Fruit fly (Drosophila melanogaster) whole organism, prepupa: Measurements from ENCODE around the gene Oatp30B.
A peak's percentile ranks its signal among the peaks of the same experiment; 100 is the strongest.

Source experiments
- CG10631 ChIP-seq: fragments of 200-800 bp; sonication (Bioruptor generic); optimal IDR thresholded peaks from 2 replicates; lab custom pipeline; 2016; ENCODE audit warnings: missing biosample characterization, missing genetic modification characterization
- CG10669 ChIP-seq: fragments of 200-800 bp; sonication (Bioruptor generic); optimal IDR thresholded peaks from 3 replicates; lab custom pipeline; 2018; ENCODE audit warnings: missing biosample characterization, mild to moderate bottlenecking, missing genetic modification characterization, moderate library complexity
- CG11294 ChIP-seq: fragments of 200-800 bp; sonication (Bioruptor generic); IDR thresholded peaks from 2 replicates; pipeline ENCODE4 v1.3.6; 2022; ENCODE audit warnings: missing biosample characterization, missing genetic modification characterization
- CG15336 ChIP-seq: fragments of 200-800 bp; sonication (Bioruptor generic); IDR thresholded peaks from 2 replicates; pipeline ENCODE4 v1.3.6; 2022; ENCODE audit warnings: missing biosample characterization, missing genetic modification characterization
- CG16779 ChIP-seq: fragments of 200-800 bp; sonication (Bioruptor generic); optimal IDR thresholded peaks from 3 replicates; lab custom pipeline; 2017; ENCODE audit warnings: missing biosample characterization, mild to moderate bottlenecking, missing genetic modification characterization
- CG3032 ChIP-seq: fragments of 200-800 bp; optimal IDR thresholded peaks from 2 replicates; lab custom pipeline; 2019; ENCODE audit warnings: missing biosample characterization, mild to moderate bottlenecking, missing genetic modification characterization, moderate library complexity
- CG31627 ChIP-seq: fragments of 200-800 bp; sonication (Bioruptor generic); optimal IDR thresholded peaks from 3 replicates; lab custom pipeline; 2016; ENCODE audit warnings: missing biosample characterization, missing genetic modification characterization
- CG32006 ChIP-seq: fragments of 200-800 bp; sonication (Bioruptor generic); optimal IDR thresholded peaks from 3 replicates; lab custom pipeline; 2017; ENCODE audit warnings: missing biosample characterization, mild to moderate bottlenecking, missing genetic modification characterization
- CG34406 ChIP-seq: fragments of 200-800 bp; sonication (Bioruptor generic); optimal IDR thresholded peaks from 3 replicates; lab custom pipeline; 2016; ENCODE audit warnings: missing biosample characterization, missing genetic modification characterization
- CG4318 ChIP-seq: fragments of 200-800 bp; sonication (Bioruptor generic); optimal IDR thresholded peaks from 3 replicates; lab custom pipeline; 2017; ENCODE audit warnings: missing biosample characterization, mild to moderate bottlenecking, missing genetic modification characterization
- CG6276 ChIP-seq: fragments of 200-800 bp; sonication (Bioruptor generic); optimal IDR thresholded peaks from 2 replicates; lab custom pipeline; 2017; ENCODE audit warnings: missing biosample characterization, mild to moderate bottlenecking, missing genetic modification characterization
- CG6792 ChIP-seq: fragments of 200-800 bp; sonication (Bioruptor generic); optimal IDR thresholded peaks from 3 replicates; lab custom pipeline; 2016; ENCODE audit warnings: missing biosample characterization, missing genetic modification characterization
- CG7368 ChIP-seq: fragments of 200-800 bp; sonication (Bioruptor generic); optimal IDR thresholded peaks from 3 replicates; lab custom pipeline; 2016; ENCODE audit warnings: missing biosample characterization, missing genetic modification characterization
- CG8632 ChIP-seq: fragments of 200-800 bp; sonication (Bioruptor generic); optimal IDR thresholded peaks from 3 replicates; lab custom pipeline; 2016; ENCODE audit warnings: missing biosample characterization, missing genetic modification characterization
- CG9139 ChIP-seq: fragments of 200-800 bp; sonication (Bioruptor generic); optimal IDR thresholded peaks from 3 replicates; lab custom pipeline; 2017; ENCODE audit warnings: missing biosample characterization, mild to moderate bottlenecking, missing genetic modification characterization
- Eip75B ChIP-seq: fragments of 200-800 bp; sonication (Bioruptor generic); optimal IDR thresholded peaks from 3 replicates; lab custom pipeline; 2016; ENCODE audit warnings: missing biosample characterization, missing genetic modification characterization
- Eip78C ChIP-seq: fragments of 200-800 bp; sonication (Bioruptor generic); peaks from one replicate; lab custom pipeline; 2016; ENCODE audit warnings: missing biosample characterization, missing genetic modification characterization
- Eip93F ChIP-seq: fragments of 200-800 bp; sonication (Bioruptor generic); optimal IDR thresholded peaks from 2 replicates; lab custom pipeline; 2016; ENCODE audit warnings: missing biosample characterization, mild to moderate bottlenecking, missing genetic modification characterization
- Ets21C ChIP-seq: fragments of 200-800 bp; sonication (Bioruptor generic); optimal IDR thresholded peaks from 3 replicates; lab custom pipeline; 2016; ENCODE audit warnings: missing biosample characterization, missing genetic modification characterization
- Ets96B ChIP-seq: fragments of 200-800 bp; optimal IDR thresholded peaks from 2 replicates; lab custom pipeline; 2019; ENCODE audit warnings: missing biosample characterization, mild to moderate bottlenecking, missing genetic modification characterization, moderate library complexity
- Gug ChIP-seq: fragments of 200-800 bp; sonication (Bioruptor generic); IDR thresholded peaks from 2 replicates; pipeline ENCODE4 v1.3.6; 2022; ENCODE audit warnings: missing biosample characterization, missing genetic modification characterization
- Hr38 ChIP-seq: sonication (Bioruptor generic); optimal IDR thresholded peaks from 2 replicates; lab custom pipeline; 2016; ENCODE audit warnings: missing biosample characterization, missing genetic modification characterization
- Hr39 ChIP-seq: fragments of 200-800 bp; sonication (Bioruptor generic); optimal IDR thresholded peaks from 2 replicates; lab custom pipeline; 2016; ENCODE audit warnings: missing biosample characterization, missing genetic modification characterization
- Lpt ChIP-seq: fragments of 200-800 bp; sonication (Bioruptor generic); optimal IDR thresholded peaks from 3 replicates; lab custom pipeline; 2016; ENCODE audit warnings: missing biosample characterization, missing genetic modification characterization
- Met ChIP-seq: fragments of 200-800 bp; sonication (Bioruptor generic); optimal IDR thresholded peaks from 3 replicates; lab custom pipeline; 2016; ENCODE audit warnings: missing biosample characterization, missing genetic modification characterization
- achi ChIP-seq: fragments of 200-800 bp; sonication (Bioruptor generic); optimal IDR thresholded peaks from 3 replicates; lab custom pipeline; 2016; ENCODE audit warnings: missing biosample characterization, missing genetic modification characterization
- acj6 ChIP-seq: fragments of 200-800 bp; sonication (Bioruptor generic); optimal IDR thresholded peaks from 3 replicates; lab custom pipeline; 2016; ENCODE audit warnings: missing biosample characterization, missing genetic modification characterization
- cyc ChIP-seq: fragments of 200-800 bp; sonication (Bioruptor generic); optimal IDR thresholded peaks from 3 replicates; lab custom pipeline; 2016; ENCODE audit warnings: missing biosample characterization, missing genetic modification characterization
- dac ChIP-seq: fragments of 200-800 bp; sonication (Bioruptor generic); optimal IDR thresholded peaks from 2 replicates; lab custom pipeline; 2017; ENCODE audit warnings: missing biosample characterization, mild to moderate bottlenecking, missing genetic modification characterization
- dsx ChIP-seq: fragments of 200-800 bp; optimal IDR thresholded peaks from 3 replicates; lab custom pipeline; 2019; ENCODE audit warnings: missing biosample characterization, mild to moderate bottlenecking, missing genetic modification characterization, moderate library complexity; ENCODE audit not compliant: poor library complexity, severe bottlenecking
- eg ChIP-seq: fragments of 200-800 bp; sonication (Bioruptor generic); IDR thresholded peaks from 3 replicates; pipeline ENCODE4 v1.3.6; 2022; ENCODE audit warnings: missing biosample characterization, missing genetic modification characterization
- fd85E ChIP-seq: fragments of 200-800 bp; sonication (Bioruptor generic); optimal IDR thresholded peaks from 3 replicates; lab custom pipeline; 2016; ENCODE audit warnings: missing biosample characterization, missing genetic modification characterization
- fkh ChIP-seq: fragments of 200-800 bp; sonication (Bioruptor generic); optimal IDR thresholded peaks from 3 replicates; lab custom pipeline; 2017; ENCODE audit warnings: missing biosample characterization, mild to moderate bottlenecking, missing genetic modification characterization, moderate library complexity
- lz ChIP-seq: fragments of 200-800 bp; sonication (Bioruptor generic); optimal IDR thresholded peaks from 3 replicates; lab custom pipeline; 2016; ENCODE audit warnings: missing biosample characterization, missing genetic modification characterization
- pdm3 ChIP-seq: fragments of 200-800 bp; sonication (Bioruptor generic); optimal IDR thresholded peaks from 3 replicates; lab custom pipeline; 2016; ENCODE audit warnings: missing biosample characterization, missing genetic modification characterization
- salr ChIP-seq, 2 experiments: fragments of 200-800 bp; sonication (Bioruptor generic); optimal IDR thresholded peaks; 3 replicates each; lab custom pipeline; 2016 to 2018; ENCODE audit warnings: missing biosample characterization in 2 of 2, missing genetic modification characterization in 2 of 2, mild to moderate bottlenecking in 1 of 2
- spab ChIP-seq: fragments of 200-800 bp; sonication (Bioruptor generic); optimal IDR thresholded peaks from 2 replicates; lab custom pipeline; 2017; ENCODE audit warnings: missing biosample characterization, mild to moderate bottlenecking, missing genetic modification characterization, missing genetic modification reagents
- ss ChIP-seq, 2 experiments: fragments of 200-800 bp; sonication (Bioruptor generic); optimal IDR thresholded peaks; 2 replicates in 1 of 2; 3 replicates in 1 of 2; lab custom pipeline; 2017 to 2018; ENCODE audit warnings: mild to moderate bottlenecking in 2 of 2, missing biosample characterization in 2 of 2, missing genetic modification characterization in 2 of 2, moderate library complexity in 1 of 2
- svp ChIP-seq: fragments of 200-800 bp; sonication (Bioruptor generic); peaks from one replicate; lab custom pipeline; 2016; ENCODE audit warnings: missing biosample characterization, missing genetic modification characterization
- topi ChIP-seq: fragments of 200-800 bp; sonication (Bioruptor generic); optimal IDR thresholded peaks from 3 replicates; lab custom pipeline; 2016; ENCODE audit warnings: missing biosample characterization, missing genetic modification characterization
- vri ChIP-seq: fragments of 200-800 bp; sonication (Bioruptor generic); optimal IDR thresholded peaks from 3 replicates; lab custom pipeline; 2016; ENCODE audit warnings: missing biosample characterization, mild to moderate bottlenecking, missing genetic modification characterization

Gene Oatp30B

DNA sequence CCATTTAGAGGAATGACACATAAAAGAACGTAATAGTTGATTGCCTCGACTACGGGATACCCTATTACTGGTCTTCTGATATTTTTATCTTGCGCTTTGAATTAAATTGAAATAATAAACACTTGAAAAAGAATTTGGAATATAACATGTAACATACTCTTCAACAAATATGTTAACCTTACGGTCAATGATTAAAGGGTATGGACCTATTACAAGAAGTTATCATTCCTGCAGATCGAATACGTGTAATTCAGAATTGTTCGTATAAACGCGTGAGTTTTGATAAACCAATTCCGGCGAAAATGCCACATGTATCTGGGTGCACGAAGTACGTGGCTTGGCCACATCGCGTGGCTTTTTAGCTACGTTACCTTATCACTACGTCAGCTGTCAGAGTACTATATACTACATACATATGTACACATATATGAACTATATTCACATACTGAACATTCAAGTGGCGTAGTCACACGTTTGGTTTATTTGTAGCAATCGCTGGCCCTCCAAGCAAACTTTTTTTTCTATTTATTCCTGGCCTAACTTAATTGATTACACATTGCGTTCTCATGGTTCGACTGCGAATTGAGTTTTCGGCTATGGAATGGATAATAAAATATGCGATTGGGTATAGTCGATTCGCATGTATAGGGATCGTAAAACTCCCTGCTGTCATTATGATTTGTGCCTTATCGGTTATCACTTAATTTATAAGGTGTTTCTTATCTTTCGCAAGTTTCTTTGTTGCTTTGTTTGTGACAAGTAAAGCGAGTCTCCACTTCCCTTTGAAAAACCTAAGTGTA lies 22.6 kb upstream of the Oatp30B start (continued):
- TF ChIP-seq Eip93F (GFP tag; lab: Kevin White, UChicago) (peak; percentile 77), Gug (GFP tag; lab: Robert Waterston, UW) (peak; percentile 22; the same call in 1 of the 2 replicates), fkh (no peak), CG8632 (GFP tag; lab: Kevin White, UChicago) (peak; percentile 15), vri (GFP tag; lab: Kevin White, UChicago) (peak; percentile 69), Hr39 (GFP tag; lab: Kevin White, UChicago) (peak; percentile 63), CG32006 (GFP tag; lab: Kevin White, UChicago) (peak; percentile 61), spab (GFP tag; lab: Kevin White, UChicago) (peak; percentile 39), dsx (GFP tag; lab: Kevin White, UChicago) (no peak)
- TF ChIP-seq, all 60 proteins: peak for 48

DNA sequence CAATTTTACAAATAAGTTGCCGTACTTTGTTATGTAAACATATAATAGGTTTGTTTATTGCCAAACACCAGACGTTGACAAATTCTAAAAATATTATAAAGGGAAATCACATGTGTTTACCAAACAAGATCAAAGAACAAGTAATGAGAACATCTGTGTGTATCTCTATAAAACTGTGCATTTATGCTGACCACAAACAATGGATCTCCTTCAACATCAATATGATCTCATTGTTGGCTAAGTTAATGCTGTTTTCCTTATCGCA lies 22.1 kb upstream of the Oatp30B start:
- no peak for TF ChIP-seq lz
- no peak for TF ChIP-seq Hr38 (GFP tag; lab: Kevin White, UChicago)
- no peak for TF ChIP-seq Eip78C (GFP tag; lab: Kevin White, UChicago)
- peak; percentile 11 for TF ChIP-seq fkh

DNA sequence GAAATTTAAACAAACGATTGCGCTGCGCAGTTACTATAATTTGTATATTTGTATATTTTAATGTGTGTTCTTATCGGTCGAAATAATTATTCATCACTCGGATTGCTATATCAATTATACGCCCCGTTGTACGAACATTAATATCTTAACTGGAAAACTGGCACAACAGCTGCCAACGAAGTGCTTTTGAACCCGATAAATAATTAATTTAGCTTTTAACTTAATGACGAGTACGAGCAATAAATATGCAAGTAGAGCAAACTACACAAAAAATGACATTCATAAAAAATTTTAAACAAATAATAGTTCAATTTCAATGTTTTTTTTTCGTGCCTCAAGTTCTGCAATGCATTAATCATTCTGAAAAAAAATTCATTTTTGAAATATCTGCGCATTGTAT lies 20.6 kb upstream of the Oatp30B start:
- TF ChIP-seq CG7368 (GFP tag; lab: Kevin White, UChicago) (no peak), vri (GFP tag; lab: Kevin White, UChicago) (no peak), acj6 (GFP tag; lab: Kevin White, UChicago) (no peak), Hr38 (GFP tag; lab: Kevin White, UChicago) (no peak), ss (GFP tag; optimal IDR thresholded peaks at IDR 0.05; lab: Kevin White, UChicago) (no peak), CG8632 (GFP tag; lab: Kevin White, UChicago) (no peak), CG6792 (no peak), CG31627 (GFP tag; lab: Kevin White, UChicago) (no peak), topi (GFP tag; lab: Kevin White, UChicago) (no peak), Hr39 (GFP tag; lab: Kevin White, UChicago) (no peak)
- TF ChIP-seq, all 60 proteins: peak for 0

DNA sequence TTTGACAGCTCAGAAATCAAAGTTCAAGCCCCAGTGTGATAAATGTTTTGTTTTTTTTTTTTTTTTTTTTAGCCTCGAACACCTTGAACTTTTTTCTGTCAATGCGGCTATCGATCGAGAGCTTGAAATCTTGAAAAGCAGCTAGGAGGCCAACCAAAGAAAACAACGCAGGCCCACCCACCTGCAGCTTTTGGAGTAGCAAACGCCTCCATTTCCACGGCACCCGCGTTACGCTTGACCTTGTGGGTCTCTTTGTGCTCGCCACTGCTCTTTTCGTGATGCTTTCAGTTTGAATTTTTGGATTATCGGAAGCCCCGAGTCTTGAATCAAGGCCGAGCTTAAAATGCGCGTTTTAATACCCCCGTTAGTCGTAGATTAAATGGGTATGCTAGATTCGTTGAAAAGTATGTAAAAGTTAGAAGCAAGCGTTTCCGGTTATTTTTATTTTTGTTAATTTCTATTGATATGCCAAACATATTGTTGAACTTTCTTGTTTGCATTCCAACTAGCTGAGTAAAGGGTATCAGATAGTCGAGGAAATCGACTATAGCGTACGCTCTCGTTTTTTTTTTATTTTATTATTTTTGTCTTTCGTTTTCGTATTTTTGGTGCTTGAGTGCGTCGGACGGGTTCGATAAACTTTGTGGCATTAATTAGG lies 18.1 kb upstream of the Oatp30B start:
- no peak for TF ChIP-seq vri (GFP tag; lab: Kevin White, UChicago)
- TF ChIP-seq Eip93F (GFP tag; lab: Kevin White, UChicago), result no peak
- no peak for TF ChIP-seq salr (GFP tag; optimal IDR thresholded peaks at IDR 0.05; lab: Kevin White, UChicago)
- TF ChIP-seq CG10669 (GFP tag; lab: Kevin White, UChicago), result no peak
- peak; percentile 59; the same call in 2 of the 3 replicates for TF ChIP-seq eg
- no peak for TF ChIP-seq Lpt
- TF ChIP-seq svp (GFP tag; lab: Kevin White, UChicago), result peak; percentile 63
- TF ChIP-seq Gug (GFP tag; lab: Robert Waterston, UW), result no peak
- TF ChIP-seq Eip75B (GFP tag; lab: Kevin White, UChicago), result no peak
- TF ChIP-seq lz, result no peak
- TF ChIP-seq Hr38 (GFP tag; lab: Kevin White, UChicago), result no peak
- no peak for TF ChIP-seq Ets21C (GFP tag; lab: Kevin White, UChicago)
- no peak for TF ChIP-seq pdm3
- TF ChIP-seq topi (GFP tag; lab: Kevin White, UChicago), result no peak
- no peak for TF ChIP-seq dac
- TF ChIP-seq CG6792, result no peak
- no peak for TF ChIP-seq CG10631 (GFP tag; lab: Kevin White, UChicago)
- TF ChIP-seq ss (GFP tag; optimal IDR thresholded peaks at IDR 0.05; lab: Kevin White, UChicago), result no peak
- TF ChIP-seq CG9139 (GFP tag; lab: Kevin White, UChicago), result no peak
- TF ChIP-seq fd85E, result no peak
- no peak for TF ChIP-seq CG3032 (tag; lab: Kevin White, UChicago)
- no peak for TF ChIP-seq cyc (GFP tag; lab: Kevin White, UChicago)
- no peak for TF ChIP-seq CG4318 (GFP tag; lab: Kevin White, UChicago)
- peak; percentile 43; the same call in 1 of the 2 replicates for TF ChIP-seq CG15336 (GFP tag; lab: Robert Waterston, UW)
- TF ChIP-seq CG6276 (GFP tag; lab: Kevin White, UChicago), result no peak
- TF ChIP-seq Ets96B (tag; lab: Kevin White, UChicago), result no peak
- no peak for TF ChIP-seq CG34406 (GFP tag; lab: Kevin White, UChicago)
- no peak for TF ChIP-seq CG16779 (tag; lab: Kevin White, UChicago)
- TF ChIP-seq Eip78C (GFP tag; lab: Kevin White, UChicago), result peak; percentile 69
- TF ChIP-seq fkh, result no peak
- TF ChIP-seq CG11294, result no peak
- TF ChIP-seq achi (GFP tag; lab: Kevin White, UChicago), result no peak
- no peak for TF ChIP-seq CG31627 (GFP tag; lab: Kevin White, UChicago)
- TF ChIP-seq Met (GFP tag; lab: Kevin White, UChicago), result peak; percentile 2
